Fruit fly (Drosophila melanogaster): Measurements from ENCODE around the gene Idh.

Idh gene

DNA sequence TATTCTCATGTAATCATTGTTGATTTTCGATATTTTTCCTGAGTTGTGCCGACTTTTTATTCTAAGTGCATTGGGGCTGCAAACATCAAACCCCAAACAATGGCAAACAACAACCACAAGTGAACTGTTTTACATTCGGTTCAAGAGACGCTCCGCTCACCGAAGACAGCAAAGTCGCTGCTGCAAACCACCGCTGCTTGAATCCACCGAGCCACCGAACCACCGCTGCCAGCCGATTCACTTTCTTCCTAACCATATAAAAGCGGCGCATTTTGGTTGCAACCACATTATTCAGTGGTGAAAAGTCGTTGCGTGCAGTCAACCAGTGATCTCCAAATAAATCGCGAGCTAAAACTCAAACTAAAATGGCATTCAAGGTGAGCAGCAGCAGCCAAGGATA is 24.3 kb downstream of the Idh start, which contains the start of gene Cpr66Cb:
Gene Cpr66Cb (plus strand): TSS at position 301 of the 400 bp plus-strand sequence.
- no peak for TF ChIP-seq GATAd (GFP tag; optimal IDR thresholded peaks at IDR 0.05)
- TF ChIP-seq dl (GFP tag; optimal IDR thresholded peaks at IDR 0.05; ENCODE audit: insufficient read depth in 1 of 2, partially characterized antibody in 2 of 2) = no peak
- TF ChIP-seq HLH106 (tag; optimal IDR thresholded peaks at IDR 0.05) = no peak
- no peak for TF ChIP-seq Jra (GFP tag; optimal IDR thresholded peaks at IDR 0.05)
- no peak for TF ChIP-seq br (GFP tag; optimal IDR thresholded peaks at IDR 0.05)
- no peak for TF ChIP-seq jim (GFP tag; optimal IDR thresholded peaks at IDR 0.05)
- no peak for TF ChIP-seq sv (GFP tag; optimal IDR thresholded peaks at IDR 0.05)
- TF ChIP-seq woc (GFP tag; optimal IDR thresholded peaks at IDR 0.05) = no peak

DNA sequence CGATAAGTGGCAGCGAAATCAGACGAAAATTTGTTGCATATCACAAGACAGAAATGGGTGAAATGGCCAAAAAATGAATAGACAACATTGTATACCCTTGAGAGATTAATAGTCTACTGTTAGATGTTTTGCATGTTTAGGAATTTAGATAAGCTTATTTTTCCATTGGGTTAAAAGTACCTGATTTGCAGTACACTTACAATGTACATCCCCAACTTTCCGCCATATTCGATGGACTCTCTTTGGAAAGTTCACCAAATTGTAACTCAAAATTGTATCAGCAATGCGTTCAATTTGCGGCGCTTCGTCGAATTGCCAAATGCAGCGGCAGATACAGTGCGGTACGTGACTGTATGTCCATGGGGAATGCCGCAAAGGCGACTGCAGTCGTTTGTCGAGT is 26.4 kb downstream of the Idh start:
- TF ChIP-seq brk (GFP tag; optimal IDR thresholded peaks at IDR 0.05) (no peak), Hnf4 (GFP tag; optimal IDR thresholded peaks at IDR 0.05) (no peak), CG32264 (GFP tag; optimal IDR thresholded peaks at IDR 0.05) (no peak), GATAd (GFP tag; optimal IDR thresholded peaks at IDR 0.05) (no peak), br (GFP tag; optimal IDR thresholded peaks at IDR 0.05) (no peak), dmrt93B (GFP tag; optimal IDR thresholded peaks at IDR 0.05) (no peak), Vsx2 (GFP tag; optimal IDR thresholded peaks at IDR 0.05; ENCODE audit: partially characterized antibody) (no peak), h (GFP tag; optimal IDR thresholded peaks at IDR 0.05) (no peak), dsf (GFP tag; optimal IDR thresholded peaks at IDR 0.05; ENCODE audit: borderline replicate concordance) (no peak), CrebA (GFP tag; optimal IDR thresholded peaks at IDR 0.05; ENCODE audit: borderline replicate concordance) (no peak), dl (GFP tag; optimal IDR thresholded peaks at IDR 0.05; ENCODE audit: insufficient read depth in 1 of 2, partially characterized antibody in 2 of 2) (no peak), lola (GFP tag; optimal IDR thresholded peaks at IDR 0.05) (no peak), Hr78 (GFP tag; optimal IDR thresholded peaks at IDR 0.05) (no peak), OdsH (GFP tag; optimal IDR thresholded peaks at IDR 0.05) (no peak), jim (GFP tag; optimal IDR thresholded peaks at IDR 0.05) (no peak), Hr83 (GFP tag; optimal IDR thresholded peaks at IDR 0.05; ENCODE audit: poor library complexity, severe bottlenecking) (no peak), HLH106 (tag; optimal IDR thresholded peaks at IDR 0.05) (no peak), rgr (GFP tag; optimal IDR thresholded peaks at IDR 0.05) (no peak), Rel (GFP tag; optimal IDR thresholded peaks at IDR 0.05) (no peak), Rel (tag; optimal IDR thresholded peaks at IDR 0.05) (no peak), usp (GFP tag; optimal IDR thresholded peaks at IDR 0.05) (no peak)

DNA sequence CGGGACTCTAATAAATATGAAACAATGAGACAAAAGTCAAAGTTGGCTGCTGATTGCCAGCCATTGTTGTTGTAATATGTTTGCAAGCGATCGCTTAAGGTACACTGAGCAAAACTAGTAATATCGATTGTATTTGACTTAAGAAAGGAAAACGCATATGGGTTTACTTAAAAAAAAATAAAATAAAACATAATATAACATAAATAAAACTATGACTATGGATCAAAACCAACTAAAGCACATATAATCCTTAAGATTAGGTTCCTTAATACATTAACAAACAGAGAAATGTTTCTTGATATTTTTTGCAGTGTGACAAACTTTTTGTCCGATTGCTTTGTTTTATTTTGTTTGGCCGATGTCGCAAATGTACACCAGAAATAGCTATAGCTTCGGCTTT is 27.1 kb downstream of the Idh start:
- TF ChIP-seq Hnf4 (GFP tag; optimal IDR thresholded peaks at IDR 0.05) (no peak), fru (GFP tag; optimal IDR thresholded peaks at IDR 0.05) (no peak), Vsx2 (GFP tag; optimal IDR thresholded peaks at IDR 0.05; ENCODE audit: partially characterized antibody) (no peak), jim (GFP tag; optimal IDR thresholded peaks at IDR 0.05) (no peak), Mio (GFP tag; optimal IDR thresholded peaks at IDR 0.05) (no peak), HLH106 (tag; optimal IDR thresholded peaks at IDR 0.05) (no peak), rgr (GFP tag; optimal IDR thresholded peaks at IDR 0.05) (no peak), brk (GFP tag; optimal IDR thresholded peaks at IDR 0.05) (no peak), Sp1 (GFP tag; optimal IDR thresholded peaks at IDR 0.05) (no peak), CrebA (GFP tag; optimal IDR thresholded peaks at IDR 0.05; ENCODE audit: borderline replicate concordance) (no peak), sage (GFP tag; optimal IDR thresholded peaks at IDR 0.05) (no peak), Dfd (GFP tag; optimal IDR thresholded peaks at IDR 0.05) (no peak)

DNA sequence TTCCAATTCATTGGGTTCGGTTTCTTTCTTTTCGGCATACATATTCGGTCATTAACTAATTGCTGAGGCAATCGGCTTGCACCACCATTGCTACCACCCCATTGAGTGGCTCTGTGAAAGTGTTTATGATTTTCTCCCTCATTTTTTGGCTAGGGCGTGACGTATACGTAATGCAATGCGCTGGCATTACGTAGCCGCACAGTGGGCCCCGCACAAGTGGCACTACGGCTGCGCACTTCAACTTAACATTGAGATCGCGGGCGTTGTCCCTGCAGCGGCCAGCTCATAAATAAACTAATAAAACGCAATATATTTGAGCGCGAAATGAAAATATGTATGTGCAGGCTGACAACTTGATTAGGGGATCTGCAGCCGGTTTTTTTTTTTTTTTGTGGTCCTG is 29.3 kb downstream of the Idh start:
- TF ChIP-seq tai (GFP tag; optimal IDR thresholded peaks at IDR 0.05) = no peak
- TF ChIP-seq Dfd (GFP tag; optimal IDR thresholded peaks at IDR 0.05) = no peak
- TF ChIP-seq Abd-B (GFP tag; optimal IDR thresholded peaks at IDR 0.05) = no peak
- TF ChIP-seq psq (GFP tag; optimal IDR thresholded peaks at IDR 0.05) = no peak
- no peak for TF ChIP-seq usp (GFP tag; optimal IDR thresholded peaks at IDR 0.05)
- TF ChIP-seq h (GFP tag; optimal IDR thresholded peaks at IDR 0.05) = no peak
- no peak for TF ChIP-seq CG32264 (GFP tag; optimal IDR thresholded peaks at IDR 0.05)
- no peak for TF ChIP-seq sv (GFP tag; optimal IDR thresholded peaks at IDR 0.05)
- TF ChIP-seq dl (GFP tag; optimal IDR thresholded peaks at IDR 0.05; ENCODE audit: insufficient read depth in 1 of 2, partially characterized antibody in 2 of 2) = no peak
- TF ChIP-seq Sp1 (GFP tag; optimal IDR thresholded peaks at IDR 0.05) = no peak
- no peak for TF ChIP-seq Hr83 (GFP tag; optimal IDR thresholded peaks at IDR 0.05; ENCODE audit: poor library complexity, severe bottlenecking)
- no peak for TF ChIP-seq CG9705 (GFP tag; optimal IDR thresholded peaks at IDR 0.05)
- no peak for TF ChIP-seq dsf (GFP tag; optimal IDR thresholded peaks at IDR 0.05; ENCODE audit: borderline replicate concordance)
- TF ChIP-seq br (GFP tag; optimal IDR thresholded peaks at IDR 0.05) = no peak
- TF ChIP-seq HLH106 (tag; optimal IDR thresholded peaks at IDR 0.05) = no peak
- TF ChIP-seq dmrt93B (GFP tag; optimal IDR thresholded peaks at IDR 0.05) = no peak
- no peak for TF ChIP-seq lola (GFP tag; optimal IDR thresholded peaks at IDR 0.05)
